Worm (Caenorhabditis elegans) whole organism, early embryonic: Measurements from ENCODE around the gene T10D4.14.
"Not testable (repeated sequence)": the region's sequence is repeated elsewhere in the genome, so short reads cannot be mapped to it uniquely, and the experiment has no call there.

Experiments used
- B0310.2 ChIP-seq: sonication (generic microtip); optimal IDR thresholded peaks from 2 replicates; lab custom pipeline; 2016; ENCODE audit warnings: mild to moderate bottlenecking, missing genetic modification characterization, missing compliant biosample characterization
- F13C5.2 ChIP-seq: sonication (generic microtip); optimal IDR thresholded peaks from 2 replicates; lab custom pipeline; 2017; ENCODE audit warnings: mild to moderate bottlenecking, missing genetic modification characterization, inconsistent platforms, missing compliant biosample characterization
- aly-1 ChIP-seq: sonication (generic microtip); optimal IDR thresholded peaks from 2 replicates; lab custom pipeline; 2016; ENCODE audit warnings: missing genetic modification characterization, missing compliant biosample characterization
- ama-1 ChIP-seq: fragments of 150-350 bp; optimal IDR thresholded peaks from 2 replicates; lab custom pipeline; 2014
- ceh-13 ChIP-seq: fragments of 200-800 bp; sonication (Bioruptor generic); optimal IDR thresholded peaks from 2 replicates; lab custom pipeline; 2018; ENCODE audit warnings: mild to moderate bottlenecking, missing genetic modification characterization, missing compliant biosample characterization
- ceh-36 ChIP-seq: sonication (generic microtip); optimal IDR thresholded peaks from 2 replicates; lab custom pipeline; 2016; ENCODE audit warnings: missing genetic modification characterization, inconsistent platforms, missing compliant biosample characterization
- ets-7 ChIP-seq: sonication (generic microtip); optimal IDR thresholded peaks from 2 replicates; lab custom pipeline; 2016; ENCODE audit warnings: missing genotype, missing genetic modification characterization, missing compliant biosample characterization
- flt-1 ChIP-seq: fragments of 200-800 bp; sonication (Bioruptor generic); IDR thresholded peaks from 2 replicates; pipeline ENCODE4 v1.3.6; 2022; ENCODE audit warnings: missing genetic modification characterization, missing compliant biosample characterization
- hmbx-1 ChIP-seq: sonication (generic microtip); optimal IDR thresholded peaks from 2 replicates; lab custom pipeline; 2016; ENCODE audit warnings: mild to moderate bottlenecking, missing genetic modification characterization, missing compliant biosample characterization
- hmg-4 ChIP-seq: fragments of 200-800 bp; sonication (Bioruptor generic); optimal IDR thresholded peaks from 2 replicates; lab custom pipeline; 2018; ENCODE audit warnings: mild to moderate bottlenecking, missing genetic modification characterization, missing compliant biosample characterization
- hnd-1 ChIP-seq: sonication (generic microtip); optimal IDR thresholded peaks from 2 replicates; lab custom pipeline; 2016; ENCODE audit warnings: missing genetic modification characterization, missing compliant biosample characterization
- pes-1 ChIP-seq: fragments of 200-800 bp; sonication (Bioruptor generic); IDR thresholded peaks from 2 replicates; pipeline ENCODE4 v1.3.6; 2022; ENCODE audit warnings: missing genetic modification reagents, missing genetic modification characterization, missing compliant biosample characterization
- scrt-1 ChIP-seq: fragments of 200-800 bp; sonication (Bioruptor generic); IDR thresholded peaks from 2 replicates; pipeline ENCODE4 v1.3.6; 2022; ENCODE audit warnings: missing genetic modification characterization, missing compliant biosample characterization
- sea-1 ChIP-seq: fragments of 200-800 bp; sonication (Bioruptor generic); conservative IDR thresholded peaks from 2 replicates; pipeline ENCODE4 v1.3.6; 2022; ENCODE audit warnings: missing genetic modification characterization, missing compliant biosample characterization
- tbx-11 ChIP-seq: fragments of 200-800 bp; sonication (Bioruptor generic); IDR thresholded peaks from 2 replicates; pipeline ENCODE4 v1.3.6; 2022; ENCODE audit warnings: missing genetic modification characterization, missing compliant biosample characterization
- tbx-37 ChIP-seq: fragments of 200-800 bp; sonication (Bioruptor generic); conservative IDR thresholded peaks from 2 replicates; pipeline ENCODE4 v1.3.6; 2022; ENCODE audit warnings: missing genetic modification reagents, missing genetic modification characterization, missing compliant biosample characterization
- tra-4 ChIP-seq: sonication (generic microtip); optimal IDR thresholded peaks from 2 replicates; lab custom pipeline; 2017; ENCODE audit warnings: missing genetic modification characterization, missing compliant biosample characterization

Gene T10D4.14

ce11 chrII:3149521-3150190, 1.9 kb downstream of the T10D4.14 start, which contains the start of the genes T10D4.11 and T10D4.1:
T10D4.11 (minus strand) TSS chrII:3149621.
T10D4.1 (plus strand) TSS chrII:3150140.
- no peak for TF ChIP-seq hmbx-1 (tag; lab: Kevin White, UChicago)
- no peak for TF ChIP-seq sea-1
- TF ChIP-seq ceh-36 (tag; lab: Kevin White, UChicago), result no peak
- no peak for TF ChIP-seq ceh-13 (GFP tag; lab: Kevin White, UChicago)
- TF ChIP-seq tbx-11 (GFP tag; lab: Robert Waterston, UW), result no peak
- no peak for TF ChIP-seq tbx-37 (GFP tag; lab: Robert Waterston, UW)
- no peak for TF ChIP-seq ets-7 (tag; lab: Kevin White, UChicago)
- no peak for TF ChIP-seq scrt-1 (GFP tag; lab: Robert Waterston, UW)

ce11 chrII:3148404-3148803, 3.1 kb downstream of the T10D4.14 start:
- TF ChIP-seq ceh-36 (tag; lab: Kevin White, UChicago) (no peak), tra-4 (tag; lab: Kevin White, UChicago) (no peak), B0310.2 (tag; lab: Kevin White, UChicago) (no peak), F13C5.2 (no peak), ceh-13 (GFP tag; lab: Kevin White, UChicago) (no peak)

- TF ChIP-seq tbx-37 (GFP tag; lab: Robert Waterston, UW) (no peak), hmbx-1 (tag; lab: Kevin White, UChicago) (no peak), hmg-4 (no peak)
Measured at ce11 chrII:3145842-3146241, 5.7 kb downstream of the T10D4.14 start, which contains the start of gene T10D4.15. T10D4.15 (plus strand) TSS chrII:3146142.

- not testable (repeated sequence) for TF ChIP-seq ets-7 (tag; lab: Kevin White, UChicago); tbx-37 (GFP tag; lab: Robert Waterston, UW); ceh-13 (GFP tag; lab: Kevin White, UChicago)
Measured at ce11 chrII:3144552-3144951, 7.0 kb downstream of the T10D4.14 start, which contains the start of gene sri-43. sri-43 (minus strand) TSS chrII:3144652.

ce11 chrII:3142855-3143254, 8.7 kb downstream of the T10D4.14 start, which contains the start of gene sri-42:
sri-42 (minus strand) TSS chrII:3142955.
- not testable (repeated sequence) for TF ChIP-seq ets-7 (tag; lab: Kevin White, UChicago); aly-1 (tag; lab: Kevin White, UChicago); sea-1

- TF ChIP-seq tbx-37 (GFP tag; lab: Robert Waterston, UW), result no peak
- TF ChIP-seq sea-1, result no peak
- TF ChIP-seq hmbx-1 (tag; lab: Kevin White, UChicago), result no peak
- TF ChIP-seq tbx-11 (GFP tag; lab: Robert Waterston, UW), result no peak
- no peak for TF ChIP-seq tra-4 (tag; lab: Kevin White, UChicago)
- no peak for TF ChIP-seq ceh-13 (GFP tag; lab: Kevin White, UChicago)
- TF ChIP-seq scrt-1 (GFP tag; lab: Robert Waterston, UW), result no peak
- TF ChIP-seq ama-1 (lab: Kevin White, UChicago), result no peak
- no peak for TF ChIP-seq pes-1 (GFP tag; lab: Robert Waterston, UW)
- TF ChIP-seq hnd-1, result no peak
- no peak for TF ChIP-seq B0310.2 (tag; lab: Kevin White, UChicago)
- TF ChIP-seq aly-1 (tag; lab: Kevin White, UChicago), result no peak
- TF ChIP-seq hmg-4, result no peak
Measured at ce11 chrII:3137804-3138203, 13.7 kb downstream of the T10D4.14 start, which contains the start of gene sri-54. sri-54 (minus strand) TSS chrII:3137904.

ce11 chrII:3135293-3135692, 16.2 kb downstream of the T10D4.14 start:
- TF ChIP-seq flt-1 (GFP tag; lab: Robert Waterston, UW) (no peak), ceh-36 (tag; lab: Kevin White, UChicago) (peak; percentile 63)

ce11 chrII:3129007-3129406, 22.5 kb downstream of the T10D4.14 start, which contains the start of gene chil-24:
chil-24 (plus strand) TSS chrII:3129162.
- no peak for TF ChIP-seq flt-1 (GFP tag; lab: Robert Waterston, UW)
- TF ChIP-seq aly-1 (tag; lab: Kevin White, UChicago), result no peak
- TF ChIP-seq pes-1 (GFP tag; lab: Robert Waterston, UW), result no peak

ce11 chrII:3126741-3127140, 24.8 kb downstream of the T10D4.14 start, which contains the start of gene ins-31:
ins-31 (plus strand) TSS chrII:3127041.
- 0 out of 2 replicates have a peak, but pooled peaks have one; percentile 32 for TF ChIP-seq pes-1 (GFP tag; lab: Robert Waterston, UW)
